Fruit fly (Drosophila melanogaster): ENCODE data around the gene CG31674.
A peak's percentile ranks its signal among the peaks of the same experiment; 100 is the strongest.

CG31674 gene

dm6 chr2L:20808510-20809195 lies 22.4 kb upstream of the CG31674 start:
- TF ChIP-seq toy (GFP tag; IDR thresholded peaks at IDR 0.05) (no peak), CG13775 (GFP tag; optimal IDR thresholded peaks at IDR 0.05) (no peak), bcd (GFP tag; optimal IDR thresholded peaks at IDR 0.05) (no peak), abd-A (tag; optimal IDR thresholded peaks at IDR 0.05) (peak; percentile 67), prd (optimal IDR thresholded peaks at IDR 0.05) (no peak), prd (GFP tag; IDR thresholded peaks at IDR 0.05) (no peak), CG7556 (GFP tag; optimal IDR thresholded peaks at IDR 0.05) (peak; percentile 74), ci (GFP tag; IDR thresholded peaks at IDR 0.05) (no peak), Med (GFP tag) (peak; percentile 45), CG17186 (GFP tag; optimal IDR thresholded peaks at IDR 0.05) (no peak), Elba2 (GFP tag; optimal IDR thresholded peaks at IDR 0.05) (no peak), CG16815 (GFP tag; optimal IDR thresholded peaks at IDR 0.05) (no peak), CG4282 (GFP tag; optimal IDR thresholded peaks at IDR 0.05) (no peak), hkb (optimal IDR thresholded peaks at IDR 0.05) (no peak), hkb (GFP tag; IDR thresholded peaks at IDR 0.05) (peak; percentile 1; the same call in 1 of the 2 replicates), chinmo (GFP tag; IDR thresholded peaks at IDR 0.05; ENCODE audit: partially characterized antibody) (0 out of 4 replicates have a peak, but pooled peaks have one; percentile 26), CG9932 (GFP tag; IDR thresholded peaks at IDR 0.05) (peak; percentile 18; the same call in 1 of the 2 replicates), ara (GFP tag; IDR thresholded peaks at IDR 0.05) (no peak), Trl (optimal IDR thresholded peaks at IDR 0.05) (peak in 1 of 2 experiments; percentile 1), Trl (GFP tag; optimal IDR thresholded peaks at IDR 0.05) (no peak), mld (GFP tag; IDR thresholded peaks at IDR 0.05; ENCODE audit: partially characterized antibody) (0 out of 3 replicates have a peak, but pooled peaks have one; percentile 17), CG6654 (GFP tag; optimal IDR thresholded peaks at IDR 0.05) (no peak), CG9609 (GFP tag; optimal IDR thresholded peaks at IDR 0.05) (no peak), tgo (GFP tag; IDR thresholded peaks at IDR 0.05) (0 out of 3 replicates have a peak, but pooled peaks have one; percentile 3), dpn (GFP tag; optimal IDR thresholded peaks at IDR 0.05) (no peak), CG7963 (GFP tag; IDR thresholded peaks at IDR 0.05; ENCODE audit: partially characterized antibody) (no peak), sqz (GFP tag; optimal IDR thresholded peaks at IDR 0.05) (no peak), CG42726 (GFP tag; IDR thresholded peaks at IDR 0.05; ENCODE audit: partially characterized antibody) (no peak), crol (GFP tag; IDR thresholded peaks at IDR 0.05) (peak; percentile 14; the same call in 1 of the 2 replicates), CG3838 (GFP tag; optimal IDR thresholded peaks at IDR 0.05) (no peak), CG10321 (GFP tag; IDR thresholded peaks at IDR 0.05) (0 out of 2 replicates have a peak, but pooled peaks have one; percentile 6), CG2875 (GFP tag; optimal IDR thresholded peaks at IDR 0.05) (no peak), gt (GFP tag; IDR thresholded peaks at IDR 0.05) (no peak), D (optimal IDR thresholded peaks at IDR 0.05) (no peak), D (GFP tag; optimal IDR thresholded peaks at IDR 0.05) (no peak), Lim3 (GFP tag; IDR thresholded peaks at IDR 0.05) (no peak), CG4328 (GFP tag; optimal IDR thresholded peaks at IDR 0.05) (no peak), Stat92E (GFP tag; optimal IDR thresholded peaks at IDR 0.05) (no peak), CG10959 (GFP tag; IDR thresholded peaks at IDR 0.05) (no peak), HLH3B (GFP tag; IDR thresholded peaks at IDR 0.05) (no peak), CG1647 (GFP tag; optimal IDR thresholded peaks at IDR 0.05) (no peak), scrt (GFP tag; optimal IDR thresholded peaks at IDR 0.05) (peak; percentile 96), B-H1 (GFP tag; IDR thresholded peaks at IDR 0.05) (peak; percentile 2; the same call in 1 of the 3 replicates), CG17328 (GFP tag; IDR thresholded peaks at IDR 0.05) (no peak), Optix (GFP tag; IDR thresholded peaks at IDR 0.05) (no peak), Xrp1 (GFP tag; IDR thresholded peaks at IDR 0.05) (no peak), Ets65A (GFP tag) (peak; percentile 37), CG17612 (GFP tag; IDR thresholded peaks at IDR 0.05) (no peak), CG3847 (GFP tag; IDR thresholded peaks at IDR 0.05) (no peak), CG3407 (GFP tag; optimal IDR thresholded peaks at IDR 0.05) (no peak), Lhr (GFP tag; optimal IDR thresholded peaks at IDR 0.05) (no peak)

Data from whole organism, embryonic.